Worm (Caenorhabditis elegans): ENCODE results near the gene F55C5.17.

F55C5.17 gene

ce11 chrV:12303453-12304077, 1.2 kb downstream of the F55C5.17 start (continued):
- peak; percentile 100 for TF ChIP-seq rpc-1 (optimal IDR thresholded peaks at IDR 0.05)
- peak; percentile 100 for TF ChIP-seq rpc-1 (tag; optimal IDR thresholded peaks at IDR 0.05)
- peak; percentile 90 for TF ChIP-seq D2030.7 (GFP tag; IDR thresholded peaks at IDR 0.05)
- peak; percentile 87 for TF ChIP-seq Y67H2A.10 (GFP tag; conservative IDR thresholded peaks at IDR 0.05)
- TF ChIP-seq F57C9.4 (tag; optimal IDR thresholded peaks at IDR 0.05): peak; percentile 99
- TF ChIP-seq cebp-2 (GFP tag; IDR thresholded peaks at IDR 0.05): peak; percentile 100
- TF ChIP-seq chd-7 (tag; optimal IDR thresholded peaks at IDR 0.05): peak; percentile 100
- peak; percentile 99 for TF ChIP-seq lin-26 (GFP tag; IDR thresholded peaks at IDR 0.05)
- TF ChIP-seq Y53G8AR.9 (GFP tag; conservative IDR thresholded peaks at IDR 0.05): peak; percentile 96
- TF ChIP-seq aptf-2 (GFP tag; conservative IDR thresholded peaks at IDR 0.05): peak; percentile 85
- peak; percentile 86 for TF ChIP-seq snpc-1.1 (tag; optimal IDR thresholded peaks at IDR 0.05; ENCODE audit: insufficient read depth)
- TF ChIP-seq rec-8 (tag; optimal IDR thresholded peaks at IDR 0.05): peak; percentile 96 to 99
- TF ChIP-seq B0336.3 (GFP tag; IDR thresholded peaks at IDR 0.05): peak; percentile 99
- peak; percentile 67 for TF ChIP-seq nhr-80 (tag; optimal IDR thresholded peaks at IDR 0.05)
- TF ChIP-seq let-526 (GFP tag; IDR thresholded peaks at IDR 0.05): peak; percentile 97
- peak; percentile 97 for TF ChIP-seq atf-7 (tag; optimal IDR thresholded peaks at IDR 0.05)
- TF ChIP-seq ets-4 (GFP tag; optimal IDR thresholded peaks at IDR 0.05): peak; percentile 100
- TF ChIP-seq ceh-79 (tag; optimal IDR thresholded peaks at IDR 0.05): peak; percentile 100
- peak; percentile 96 for TF ChIP-seq somi-1 (GFP tag; optimal IDR thresholded peaks at IDR 0.05)
- peak; percentile 13 to 79 (median 70) for TF ChIP-seq lin-35 (GFP tag; optimal IDR thresholded peaks at IDR 0.05)
- peak; percentile 93 for TF ChIP-seq mel-28 (tag; optimal IDR thresholded peaks at IDR 0.05; ENCODE audit: borderline replicate concordance)
- TF ChIP-seq mcd-1 (GFP tag; IDR thresholded peaks at IDR 0.05): peak; percentile 90
- TF ChIP-seq ZK185.1 (tag; optimal IDR thresholded peaks at IDR 0.05; ENCODE audit: poor library complexity, severe bottlenecking): peak; percentile 96
- peak; percentile 74 for TF ChIP-seq F33H1.4 (GFP tag; IDR thresholded peaks at IDR 0.05)
- TF ChIP-seq snpc-3.4 (tag; optimal IDR thresholded peaks at IDR 0.05): peak; percentile 91
- TF ChIP-seq unc-130 (GFP tag; optimal IDR thresholded peaks at IDR 0.05): peak; percentile 85
- TF ChIP-seq madf-8 (GFP tag; conservative IDR thresholded peaks at IDR 0.05): peak; percentile 81
- peak; percentile 99 for TF ChIP-seq die-1 (tag; optimal IDR thresholded peaks at IDR 0.05)
- TF ChIP-seq F49E8.2 (tag; optimal IDR thresholded peaks at IDR 0.05; ENCODE audit: insufficient read depth): peak; percentile 80
- peak; percentile 99 for TF ChIP-seq lag-1 (GFP tag; IDR thresholded peaks at IDR 0.05)
- TF ChIP-seq tbp1 (GFP tag; optimal IDR thresholded peaks at IDR 0.05): peak; percentile 96
- peak; percentile 96 for TF ChIP-seq F39B2.1 (GFP tag; IDR thresholded peaks at IDR 0.05)

ce11 chrV:12305677-12306076, 3.3 kb downstream of the F55C5.17 start:
- TF ChIP-seq madf-8 (GFP tag; conservative IDR thresholded peaks at IDR 0.05) (no peak), pha-4 (tag; optimal IDR thresholded peaks at IDR 0.05) (no peak), unc-130 (GFP tag; optimal IDR thresholded peaks at IDR 0.05) (no peak), nfya-1 (tag; optimal IDR thresholded peaks at IDR 0.05; ENCODE audit: borderline replicate concordance, insufficient read depth) (no peak), let-607 (tag; optimal IDR thresholded peaks at IDR 0.05) (no peak), madf-6 (GFP tag; IDR thresholded peaks at IDR 0.05) (no peak), ztf-18 (tag; optimal IDR thresholded peaks at IDR 0.05) (no peak), die-1 (tag; optimal IDR thresholded peaks at IDR 0.05) (no peak), C17E4.6 (GFP tag; IDR thresholded peaks at IDR 0.05) (no peak), ceh-100 (GFP tag; IDR thresholded peaks at IDR 0.05) (no peak), ZK185.1 (tag; optimal IDR thresholded peaks at IDR 0.05; ENCODE audit: poor library complexity, severe bottlenecking) (no peak), tlf-1 (GFP tag; optimal IDR thresholded peaks at IDR 0.05) (no peak), Y53F4B.3 (GFP tag; IDR thresholded peaks at IDR 0.05) (no peak), attf-5 (GFP tag; optimal IDR thresholded peaks at IDR 0.05) (no peak), B0336.3 (GFP tag; IDR thresholded peaks at IDR 0.05) (no peak), mes-4 (tag; optimal IDR thresholded peaks at IDR 0.05) (no peak), ceh-40 (GFP tag; IDR thresholded peaks at IDR 0.05) (no peak), lin-54 (GFP tag; optimal IDR thresholded peaks at IDR 0.05) (no peak)

All from whole organism, young adult.